Worm (Caenorhabditis elegans) whole organism, L4 larva: ENCODE data around the gene H20J04.7.

ENCODE experiments used
- F10B5.3 ChIP-seq: sonication (generic microtip); optimal IDR thresholded peaks from 2 replicates; lab custom pipeline; 2016; ENCODE audit warnings: mild to moderate bottlenecking, missing genetic modification characterization, missing compliant biosample characterization
- F26F4.8 ChIP-seq: fragments of 200-800 bp; sonication (Bioruptor generic); conservative IDR thresholded peaks from 2 replicates; pipeline ENCODE4 v1.3.6; 2022; ENCODE audit warnings: missing genetic modification characterization, missing compliant biosample characterization
- Y48G9A.11 ChIP-seq: fragments of 200-800 bp; sonication (Bioruptor generic); IDR thresholded peaks from 2 replicates; pipeline ENCODE4 v1.3.6; 2022; ENCODE audit warnings: missing genetic modification reagents, missing genetic modification characterization, missing compliant biosample characterization
- Y75B8A.6 ChIP-seq: fragments of 200-800 bp; sonication (Bioruptor generic); IDR thresholded peaks from 2 replicates; pipeline ENCODE4 v1.3.6; 2022; ENCODE audit warnings: missing genetic modification reagents, missing genetic modification characterization, missing compliant biosample characterization
- ZK546.5 ChIP-seq, 2 experiments: sonication (generic microtip); optimal IDR thresholded peaks; 2 replicates each; lab custom pipeline; 2017; ENCODE audit warnings: missing biosample characterization in 2 of 2, missing genetic modification characterization in 2 of 2
- arid-1 ChIP-seq: fragments of 200-800 bp; sonication (Bioruptor generic); conservative IDR thresholded peaks from 2 replicates; pipeline ENCODE4 v1.3.6; 2022; ENCODE audit warnings: missing genetic modification reagents, missing genetic modification characterization, missing compliant biosample characterization
- attf-4 ChIP-seq: sonication (generic microtip); optimal IDR thresholded peaks from 3 replicates; lab custom pipeline; 2017; ENCODE audit warnings: missing biosample characterization, missing genetic modification characterization
- ceh-20 ChIP-seq: fragments of 200-800 bp; sonication (Bioruptor generic); IDR thresholded peaks from 2 replicates; pipeline ENCODE4 v1.3.6; 2022; ENCODE audit warnings: missing genetic modification reagents, missing genetic modification characterization, missing compliant biosample characterization
- ceh-28 ChIP-seq: fragments of 150-350 bp; optimal IDR thresholded peaks from 2 replicates; lab custom pipeline; 2014; ENCODE audit warnings: missing biosample characterization, missing genetic modification reagents, missing genetic modification characterization
- ceh-32 ChIP-seq: sonication (generic microtip); optimal IDR thresholded peaks from 2 replicates; lab custom pipeline; 2016; ENCODE audit warnings: mild to moderate bottlenecking, missing genetic modification characterization, missing compliant biosample characterization; ENCODE audit not compliant: poor library complexity
- ces-1 ChIP-seq: fragments of 150-350 bp; sonication (generic microtip); optimal IDR thresholded peaks from 4 replicates; lab custom pipeline; 2014; ENCODE audit warnings: missing biosample characterization, missing genetic modification reagents, missing genetic modification characterization
- cey-2 ChIP-seq: sonication (generic microtip); optimal IDR thresholded peaks from 3 replicates; lab custom pipeline; 2017; ENCODE audit warnings: missing genetic modification characterization, mild to moderate bottlenecking, missing compliant biosample characterization, antibody characterized with exemption, borderline replicate concordance; ENCODE audit not compliant: insufficient read depth
- ctbp-1 ChIP-seq: fragments of 200-800 bp; sonication (Bioruptor generic); IDR thresholded peaks from 2 replicates; pipeline ENCODE4 v1.3.6; 2022; ENCODE audit warnings: missing genetic modification reagents, missing genetic modification characterization, missing compliant biosample characterization
- daf-19 ChIP-seq: fragments of 200-800 bp; sonication (Bioruptor generic); conservative IDR thresholded peaks from 2 replicates; pipeline ENCODE4 v1.3.6; 2022; ENCODE audit warnings: missing genetic modification characterization, missing compliant biosample characterization
- daf-8 ChIP-seq: fragments of 200-800 bp; sonication (Bioruptor generic); IDR thresholded peaks from 2 replicates; pipeline ENCODE4 v1.3.6; 2022; ENCODE audit warnings: missing genetic modification characterization, missing compliant biosample characterization
- dmd-6 ChIP-seq: fragments of 200-800 bp; sonication (Bioruptor generic); IDR thresholded peaks from 2 replicates; pipeline ENCODE4 v1.3.6; 2022; ENCODE audit warnings: missing genetic modification reagents, missing genetic modification characterization, missing compliant biosample characterization
- dmd-9 ChIP-seq: fragments of 200-800 bp; sonication (Bioruptor generic); IDR thresholded peaks from 2 replicates; pipeline ENCODE4 v1.3.6; 2022; ENCODE audit warnings: missing genetic modification reagents, missing genetic modification characterization, missing compliant biosample characterization
- egl-27 ChIP-seq: sonication (generic microtip); optimal IDR thresholded peaks from 3 replicates; lab custom pipeline; 2017; ENCODE audit warnings: missing biosample characterization, missing genetic modification reagents, missing genetic modification characterization
- fkh-10 ChIP-seq: fragments of 150-350 bp; optimal IDR thresholded peaks from 2 replicates; lab custom pipeline; 2014; ENCODE audit warnings: missing biosample characterization, missing genetic modification reagents, missing genetic modification characterization
- fos-1 ChIP-seq: fragments of 150-350 bp; optimal IDR thresholded peaks from 2 replicates; lab custom pipeline; 2014; ENCODE audit warnings: missing biosample characterization, missing genetic modification characterization
- gei-8 ChIP-seq: fragments of 200-800 bp; sonication (Bioruptor generic); optimal IDR thresholded peaks from 2 replicates; lab custom pipeline; 2018; ENCODE audit warnings: mild to moderate bottlenecking, missing genetic modification characterization, missing compliant biosample characterization
- hlh-30 ChIP-seq: sonication (generic microtip); optimal IDR thresholded peaks from 2 replicates; lab custom pipeline; 2017; ENCODE audit warnings: antibody characterized with exemption, mild to moderate bottlenecking, missing genetic modification characterization, missing compliant biosample characterization; ENCODE audit not compliant: insufficient read depth
- hmg-1.1 ChIP-seq: fragments of 200-800 bp; sonication (Bioruptor generic); IDR thresholded peaks from 2 replicates; pipeline ENCODE4 v1.3.6; 2022; ENCODE audit warnings: missing genetic modification reagents, missing genetic modification characterization, missing compliant biosample characterization
- lim-7 ChIP-seq: fragments of 200-800 bp; sonication (Bioruptor generic); IDR thresholded peaks from 2 replicates; pipeline ENCODE4 v1.3.6; 2022; ENCODE audit warnings: missing genetic modification characterization, missing compliant biosample characterization
- lin-1 ChIP-seq: fragments of 200-800 bp; sonication (Bioruptor generic); IDR thresholded peaks from 2 replicates; pipeline ENCODE4 v1.3.6; 2022; ENCODE audit warnings: missing genetic modification reagents, missing genetic modification characterization, missing compliant biosample characterization
- lin-13 ChIP-seq: fragments of 150-350 bp; optimal IDR thresholded peaks from 2 replicates; lab custom pipeline; 2014; ENCODE audit warnings: missing biosample characterization, missing genetic modification reagents, missing genetic modification characterization
- lin-15B ChIP-seq: fragments of 150-350 bp; sonication (generic microtip); optimal IDR thresholded peaks from 3 replicates; lab custom pipeline; 2014; ENCODE audit warnings: missing biosample characterization, missing genetic modification characterization
- lin-38 ChIP-seq: fragments of 200-800 bp; sonication (Bioruptor generic); IDR thresholded peaks from 2 replicates; pipeline ENCODE4 v1.3.6; 2022; ENCODE audit warnings: missing genetic modification reagents, missing genetic modification characterization, missing compliant biosample characterization
- lin-39 ChIP-seq: fragments of 150-350 bp; optimal IDR thresholded peaks from 2 replicates; lab custom pipeline; 2014; ENCODE audit warnings: missing biosample characterization, missing genetic modification reagents, missing genetic modification characterization
- lir-3 ChIP-seq: sonication (generic microtip); optimal IDR thresholded peaks from 2 replicates; lab custom pipeline; 2016; ENCODE audit warnings: mild to moderate bottlenecking, missing genetic modification characterization, missing compliant biosample characterization
- madf-9 ChIP-seq: fragments of 200-800 bp; sonication (Bioruptor generic); conservative IDR thresholded peaks from 2 replicates; pipeline ENCODE4 v1.3.6; 2022; ENCODE audit warnings: missing genetic modification reagents, missing genetic modification characterization, missing compliant biosample characterization
- mdt-29 ChIP-seq: fragments of 200-800 bp; sonication (Bioruptor generic); IDR thresholded peaks from 2 replicates; pipeline ENCODE4 v1.3.6; 2022; ENCODE audit warnings: missing genetic modification reagents, missing genetic modification characterization, missing compliant biosample characterization
- mes-2 ChIP-seq: sonication (generic microtip); optimal IDR thresholded peaks from 2 replicates; lab custom pipeline; 2016; ENCODE audit warnings: missing genotype, mild to moderate bottlenecking, missing genetic modification characterization, missing compliant biosample characterization; ENCODE audit not compliant: poor library complexity, severe bottlenecking
- mxl-3 ChIP-seq: fragments of 200-800 bp; sonication (Bioruptor generic); optimal IDR thresholded peaks from 2 replicates; lab custom pipeline; 2018; ENCODE audit warnings: mild to moderate bottlenecking, missing genetic modification characterization, missing compliant biosample characterization
- nhr-11 ChIP-seq: fragments of 150-350 bp; optimal IDR thresholded peaks from 2 replicates; lab custom pipeline; 2014; ENCODE audit warnings: missing biosample characterization, missing genetic modification characterization
- nhr-237 ChIP-seq: sonication (generic microtip); optimal IDR thresholded peaks from 2 replicates; lab custom pipeline; 2017; ENCODE audit warnings: missing biosample characterization, missing genetic modification characterization
- nhr-25 ChIP-seq: sonication (generic microtip); optimal IDR thresholded peaks from 2 replicates; lab custom pipeline; 2017; ENCODE audit warnings: missing genetic modification characterization, mild to moderate bottlenecking, missing compliant biosample characterization, antibody characterized with exemption, moderate library complexity, borderline replicate concordance; ENCODE audit not compliant: insufficient read depth
- nhr-41 ChIP-seq: fragments of 200-800 bp; sonication (Bioruptor generic); IDR thresholded peaks from 2 replicates; pipeline ENCODE4 v1.3.6; 2022; ENCODE audit warnings: missing genetic modification reagents, missing genetic modification characterization, missing compliant biosample characterization
- nhr-6 ChIP-seq: fragments of 150-350 bp; optimal IDR thresholded peaks from 2 replicates; lab custom pipeline; 2014; ENCODE audit warnings: missing biosample characterization, missing genetic modification characterization
- nhr-77 ChIP-seq: fragments of 150-350 bp; optimal IDR thresholded peaks from 2 replicates; lab custom pipeline; 2014; ENCODE audit warnings: missing biosample characterization, missing genetic modification characterization
- pqm-1 ChIP-seq: sonication (generic microtip); optimal IDR thresholded peaks from 2 replicates; lab custom pipeline; 2017; ENCODE audit warnings: missing biosample characterization, missing genetic modification characterization
- rbr-2 ChIP-seq: sonication (generic microtip); optimal IDR thresholded peaks from 2 replicates; lab custom pipeline; 2016; ENCODE audit warnings: missing genotype, missing genetic modification characterization, missing compliant biosample characterization
- saeg-2 ChIP-seq: fragments of 200-800 bp; sonication (Bioruptor generic); IDR thresholded peaks from 2 replicates; pipeline ENCODE4 v1.3.6; 2022; ENCODE audit warnings: missing genetic modification reagents, missing genetic modification characterization, missing compliant biosample characterization
- snpc-4 ChIP-seq: fragments of 150-350 bp; optimal IDR thresholded peaks from 2 replicates; lab custom pipeline; 2014; ENCODE audit warnings: missing biosample characterization, missing genetic modification characterization
- unc-39 ChIP-seq: sonication (generic microtip); optimal IDR thresholded peaks from 2 replicates; lab custom pipeline; 2017; ENCODE audit warnings: missing biosample characterization, missing genetic modification characterization
- zag-1 ChIP-seq: fragments of 150-350 bp; optimal IDR thresholded peaks from 2 replicates; lab custom pipeline; 2014; ENCODE audit warnings: missing biosample characterization, missing genetic modification characterization
- zfp-3 ChIP-seq: fragments of 200-800 bp; sonication (Bioruptor generic); conservative IDR thresholded peaks from 2 replicates; pipeline ENCODE4 v1.3.6; 2022; ENCODE audit warnings: missing genetic modification reagents, missing genetic modification characterization, missing compliant biosample characterization
- zip-2 ChIP-seq: fragments of 150-350 bp; optimal IDR thresholded peaks from 2 replicates; lab custom pipeline; 2014; ENCODE audit warnings: missing biosample characterization, missing genetic modification characterization

Gene H20J04.7

ce11 chrII:4378195-4378594, 23.1 kb upstream of the H20J04.7 start, which contains the start of gene B0286.1:
Gene B0286.1, plus strand, starts transcription at chrII:4378495.
- TF ChIP-seq fos-1 (tag; lab: Kevin White, UChicago) (no peak), Y48G9A.11 (GFP tag; lab: Robert Waterston, UW) (no peak), nhr-41 (GFP tag; lab: Robert Waterston, UW) (no peak), ceh-32 (tag; lab: Kevin White, UChicago) (no peak), fkh-10 (GFP tag; lab: Kevin White, UChicago) (no peak), ces-1 (GFP tag; lab: Kevin White, UChicago) (no peak), zag-1 (no peak), lin-13 (GFP tag; lab: Kevin White, UChicago) (no peak), F26F4.8 (no peak), hmg-1.1 (GFP tag; lab: Robert Waterston, UW) (no peak), nhr-77 (no peak), saeg-2 (no peak), lin-1 (GFP tag; lab: Robert Waterston, UW) (no peak), nhr-6 (no peak), ZK546.5 (tag; optimal IDR thresholded peaks at IDR 0.05; lab: Kevin White, UChicago) (no peak), mxl-3 (GFP tag; lab: Kevin White, UChicago) (no peak), snpc-4 (tag; lab: Kevin White, UChicago) (no peak)

- TF ChIP-seq zfp-3 (GFP tag; lab: Robert Waterston, UW) (peak; percentile 50; the same call in 1 of the 2 replicates), daf-19 (GFP tag; lab: Robert Waterston, UW) (no peak), nhr-237 (tag; lab: Kevin White, UChicago) (peak; percentile 28), ceh-20 (GFP tag; lab: Robert Waterston, UW) (peak; percentile 89), hlh-30 (peak; percentile 92), zip-2 (tag; lab: Kevin White, UChicago) (no peak), lim-7 (peak; percentile 71; the same call in 1 of the 2 replicates), lin-39 (no peak), gei-8 (GFP tag; lab: Kevin White, UChicago) (peak; percentile 67), lir-3 (tag; lab: Kevin White, UChicago) (no peak), unc-39 (no peak), arid-1 (GFP tag; lab: Robert Waterston, UW) (peak; percentile 86), Y48G9A.11 (GFP tag; lab: Robert Waterston, UW) (no peak), dmd-9 (GFP tag; lab: Robert Waterston, UW) (peak; percentile 87), nhr-25 (tag; lab: Kevin White, UChicago) (peak; percentile 90), mes-2 (peak; percentile 91), egl-27 (tag; lab: Kevin White, UChicago) (no peak), cey-2 (tag; lab: Kevin White, UChicago) (peak; percentile 18), rbr-2 (tag; lab: Kevin White, UChicago) (peak; percentile 94), ZK546.5 (tag; optimal IDR thresholded peaks at IDR 0.05; lab: Kevin White, UChicago) (peak; percentile 32 to 96), ctbp-1 (peak; percentile 93), lin-15B (tag; lab: Kevin White, UChicago) (peak; percentile 75), attf-4 (tag; lab: Kevin White, UChicago) (no peak), nhr-11 (tag; lab: Kevin White, UChicago) (peak; percentile 90), ceh-32 (tag; lab: Kevin White, UChicago) (no peak), Y75B8A.6 (GFP tag; lab: Robert Waterston, UW) (no peak), F10B5.3 (peak; percentile 1), ceh-28 (tag; lab: Kevin White, UChicago) (peak; percentile 71), dmd-6 (GFP tag; lab: Robert Waterston, UW) (peak; percentile 90), pqm-1 (tag; lab: Kevin White, UChicago) (peak; percentile 11), lin-38 (GFP tag; lab: Robert Waterston, UW) (peak; percentile 95), mdt-29 (GFP tag; lab: Robert Waterston, UW) (peak; percentile 53; the same call in 1 of the 2 replicates), daf-8 (0 out of 2 replicates have a peak, but pooled peaks have one; percentile 44), madf-9 (GFP tag; lab: Robert Waterston, UW) (peak; percentile 84)
These were observed 21.4 kb upstream of the H20J04.7 start, which contains the start of gene ntl-2 for ce11 chrII:4376295-4377172. Gene ntl-2, minus strand, starts transcription at chrII:4376465.
